Fruit fly (Drosophila melanogaster): ENCODE measurements around the gene RpLP0.

The RpLP0 gene

DNA sequence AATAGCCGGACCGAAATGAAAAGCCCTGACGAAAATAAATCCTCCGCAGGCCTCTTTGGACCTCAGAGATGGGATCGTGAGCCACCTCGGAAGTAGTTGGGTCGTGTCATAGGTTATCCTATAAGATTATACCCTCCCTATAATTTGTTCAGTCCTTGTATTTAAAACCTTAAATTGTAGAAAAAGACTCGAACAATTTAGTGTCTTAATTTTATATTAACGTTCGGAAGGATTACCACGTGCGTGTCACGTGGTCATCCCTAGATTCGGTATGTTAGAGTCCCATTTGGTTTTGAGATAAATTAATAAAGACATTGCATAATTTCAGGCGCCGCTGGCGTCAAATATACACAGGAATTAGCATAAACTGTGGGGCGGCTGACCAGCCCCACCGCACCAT is 2.4 kb downstream of the RpLP0 start (continued):
- TF ChIP-seq Dp (GFP tag; optimal IDR thresholded peaks at IDR 0.05), result no peak
- TF ChIP-seq oc (tag; optimal IDR thresholded peaks at IDR 0.05), result peak; percentile 12
- peak; percentile 38; the same call in 1 of the 3 replicates for TF ChIP-seq gce (GFP tag; IDR thresholded peaks at IDR 0.05)
- TF ChIP-seq CG13123 (GFP tag; optimal IDR thresholded peaks at IDR 0.05), result peak; percentile 55
- no peak for TF ChIP-seq CG17912 (GFP tag; optimal IDR thresholded peaks at IDR 0.05)
- peak; percentile 5 for TF ChIP-seq CG12659 (GFP tag; optimal IDR thresholded peaks at IDR 0.05)
- TF ChIP-seq hkb (optimal IDR thresholded peaks at IDR 0.05), result no peak
- TF ChIP-seq hkb (GFP tag; IDR thresholded peaks at IDR 0.05), result peak; percentile 58; the same call in 1 of the 2 replicates
- no peak for TF ChIP-seq CG10565 (GFP tag; optimal IDR thresholded peaks at IDR 0.05)
- TF ChIP-seq nmo (GFP tag; optimal IDR thresholded peaks at IDR 0.05), result peak; percentile 50
- TF ChIP-seq CrebB (tag; optimal IDR thresholded peaks at IDR 0.05), result peak; percentile 25
- no peak for TF ChIP-seq CG9817 (tag; optimal IDR thresholded peaks at IDR 0.05)
- peak in 1 of 2 experiments; percentile 36 for TF ChIP-seq Hr78 (GFP tag; optimal IDR thresholded peaks at IDR 0.05)
- TF ChIP-seq bab2 (GFP tag; optimal IDR thresholded peaks at IDR 0.05), result peak; percentile 61
- TF ChIP-seq Kr (GFP tag; optimal IDR thresholded peaks at IDR 0.05), result no peak
- TF ChIP-seq lov (optimal IDR thresholded peaks at IDR 0.05), result no peak
- no peak; the same call in 1 of the 3 replicates for TF ChIP-seq lov (GFP tag; IDR thresholded peaks at IDR 0.05)
- peak; percentile 34 for TF ChIP-seq zen (tag; optimal IDR thresholded peaks at IDR 0.05)
- TF ChIP-seq HHEX (GFP tag; optimal IDR thresholded peaks at IDR 0.05), result peak; percentile 50
- no peak for TF ChIP-seq fru (optimal IDR thresholded peaks at IDR 0.05)
- peak; percentile 49; the same call in 1 of the 2 replicates for TF ChIP-seq CG3847 (GFP tag; IDR thresholded peaks at IDR 0.05)
- peak; percentile 17 for TF ChIP-seq ATbp (GFP tag; optimal IDR thresholded peaks at IDR 0.05)
- no peak for TF ChIP-seq Abd-B (GFP tag; optimal IDR thresholded peaks at IDR 0.05)
- TF ChIP-seq CG15011 (GFP tag; optimal IDR thresholded peaks at IDR 0.05), result no peak
- no peak for TF ChIP-seq CG18619 (GFP tag; optimal IDR thresholded peaks at IDR 0.05)
- TF ChIP-seq cas (GFP tag; IDR thresholded peaks at IDR 0.05), result no peak
- TF ChIP-seq CG2120 (GFP tag; optimal IDR thresholded peaks at IDR 0.05), result peak; percentile 71
- peak; percentile 26 to 63 for TF ChIP-seq chif (GFP tag; optimal IDR thresholded peaks at IDR 0.05)
- no peak for TF ChIP-seq pfk (GFP tag; optimal IDR thresholded peaks at IDR 0.05)
- TF ChIP-seq bcd (GFP tag; optimal IDR thresholded peaks at IDR 0.05), result peak; percentile 50
- TF ChIP-seq CG12155 (GFP tag; optimal IDR thresholded peaks at IDR 0.05), result peak; percentile 43
- TF ChIP-seq CG14860 (GFP tag; IDR thresholded peaks at IDR 0.05; ENCODE audit: partially characterized antibody), result peak; percentile 59
- 0 out of 3 replicates have a peak, but pooled peaks have one; percentile 30 for TF ChIP-seq H15 (GFP tag; IDR thresholded peaks at IDR 0.05)
- peak; percentile 13 for TF ChIP-seq CG1529 (GFP tag; optimal IDR thresholded peaks at IDR 0.05)
- TF ChIP-seq Hmx (GFP tag; optimal IDR thresholded peaks at IDR 0.05), result no peak
- TF ChIP-seq twi (tag; optimal IDR thresholded peaks at IDR 0.05), result peak; percentile 14
- TF ChIP-seq Lpt (GFP tag; optimal IDR thresholded peaks at IDR 0.05), result no peak
- peak; percentile 10 for TF ChIP-seq CG33557 (GFP tag; optimal IDR thresholded peaks at IDR 0.05)
- TF ChIP-seq sd (tag; optimal IDR thresholded peaks at IDR 0.05), result no peak
- peak; percentile 26 for TF ChIP-seq CG18476 (GFP tag; optimal IDR thresholded peaks at IDR 0.05)
- TF ChIP-seq maf-S (GFP tag; optimal IDR thresholded peaks at IDR 0.05), result peak; percentile 14
- no peak for TF ChIP-seq CG12236 (GFP tag; optimal IDR thresholded peaks at IDR 0.05)
- TF ChIP-seq Sox100B (GFP tag; optimal IDR thresholded peaks at IDR 0.05), result peak; percentile 26
- peak; percentile 28 for TF ChIP-seq ewg (GFP tag; optimal IDR thresholded peaks at IDR 0.05)
- TF ChIP-seq br (optimal IDR thresholded peaks at IDR 0.05), result no peak
- TF ChIP-seq danr (GFP tag; IDR thresholded peaks at IDR 0.05), result no peak
- peak; percentile 68 for TF ChIP-seq lilli (GFP tag; optimal IDR thresholded peaks at IDR 0.05)
- no peak for TF ChIP-seq CG9876 (GFP tag; optimal IDR thresholded peaks at IDR 0.05)
- no peak for TF ChIP-seq CG6765 (GFP tag; optimal IDR thresholded peaks at IDR 0.05)
- peak; percentile 74 for TF ChIP-seq vvl (GFP tag; IDR thresholded peaks at IDR 0.05)
- TF ChIP-seq ara (GFP tag; IDR thresholded peaks at IDR 0.05), result peak; percentile 61; the same call in 1 of the 2 replicates
- TF ChIP-seq HLH4C (GFP tag; IDR thresholded peaks at IDR 0.05; ENCODE audit: partially characterized antibody), result peak; percentile 51; the same call in 1 of the 3 replicates
